In genomic region chr2L:12350880-12351279, dm6 we compare ENCODE assay signal across 5 fruit fly cellular contexts.
TF ChIP-seq lines count a peak whose summit lies in the region.

No protein-coding gene starts in this region.

- TF ChIP-seq CTCF in whole organism, embryonic (GFP tag; optimal IDR thresholded peaks at IDR 0.05; lab: Kevin White, UChicago) = no peak

TF ChIP-seq in whole organism, adult, 20 proteins besides CTCF, POLR2A, EP300 and RAD21:
- TF ChIP-seq CG5204 (GFP tag; optimal IDR thresholded peaks at IDR 0.05; lab: Kevin White, UChicago) (peak; percentile 16), cnc (optimal IDR thresholded peaks at IDR 0.05; lab: Kevin White, UChicago) (no peak), ovo (GFP tag; optimal IDR thresholded peaks at IDR 0.05; lab: Kevin White, UChicago) (no peak)
TF ChIP-seq in whole organism, adult: peak in this region for 1.

TF ChIP-seq in whole organism, embryonic, 481 proteins besides CTCF, POLR2A, EP300 and RAD21 (continues in another document):
- TF ChIP-seq tll (GFP tag; optimal IDR thresholded peaks at IDR 0.05; lab: Kevin White, UChicago) = no peak
- TF ChIP-seq knrl (GFP tag; IDR thresholded peaks at IDR 0.05; lab: Robert Waterston, UW; ENCODE audit: partially characterized antibody) = no peak
- peak; percentile 55 for TF ChIP-seq Camta (GFP tag; optimal IDR thresholded peaks at IDR 0.05; lab: Kevin White, UChicago)
- peak; percentile 54 for TF ChIP-seq D19A (tag; optimal IDR thresholded peaks at IDR 0.05; lab: Kevin White, UChicago)
- peak; percentile 27; the same call in 1 of the 2 replicates for TF ChIP-seq CG32532 (GFP tag; IDR thresholded peaks at IDR 0.05; lab: Robert Waterston, UW)
- TF ChIP-seq cad (GFP tag; optimal IDR thresholded peaks at IDR 0.05; lab: Kevin White, UChicago) = no peak
- no peak for TF ChIP-seq exex (tag; optimal IDR thresholded peaks at IDR 0.05; lab: Kevin White, UChicago)
- no peak for TF ChIP-seq CkIIα-i1 (GFP tag; IDR thresholded peaks at IDR 0.05; lab: Robert Waterston, UW)
- TF ChIP-seq ro (GFP tag; IDR thresholded peaks at IDR 0.05; lab: Robert Waterston, UW) = no peak; the same call in 1 of the 2 replicates
- no peak for TF ChIP-seq CG5180 (GFP tag; optimal IDR thresholded peaks at IDR 0.05; lab: Kevin White, UChicago)
- TF ChIP-seq CG2678 (tag; optimal IDR thresholded peaks at IDR 0.05; lab: Kevin White, UChicago) = peak; percentile 44
- TF ChIP-seq tap (tag; optimal IDR thresholded peaks at IDR 0.05; lab: Kevin White, UChicago) = peak; percentile 16
- peak; percentile 68 for TF ChIP-seq CG12391 (tag; optimal IDR thresholded peaks at IDR 0.05; lab: Kevin White, UChicago)
- TF ChIP-seq HLH3B (GFP tag; IDR thresholded peaks at IDR 0.05; lab: Robert Waterston, UW) = peak; percentile 47; the same call in 1 of the 2 replicates
- no peak for TF ChIP-seq Mes4 (GFP tag; optimal IDR thresholded peaks at IDR 0.05; lab: Kevin White, UChicago)
- no peak for TF ChIP-seq vnd (GFP tag; IDR thresholded peaks at IDR 0.05; lab: Robert Waterston, UW; ENCODE audit: partially characterized antibody)
- no peak for TF ChIP-seq CG11696 (GFP tag; IDR thresholded peaks at IDR 0.05; lab: Robert Waterston, UW)
- TF ChIP-seq CG1233 (GFP tag; optimal IDR thresholded peaks at IDR 0.05; lab: Kevin White, UChicago) = peak; percentile 21
- no peak for TF ChIP-seq CG9932 (GFP tag; IDR thresholded peaks at IDR 0.05; lab: Robert Waterston, UW)
- TF ChIP-seq CG8388 (GFP tag; optimal IDR thresholded peaks at IDR 0.05; lab: Kevin White, UChicago) = peak; percentile 24
- peak; percentile 46; the same call in 1 of the 2 replicates for TF ChIP-seq sob (GFP tag; IDR thresholded peaks at IDR 0.05; lab: Robert Waterston, UW)

TF ChIP-seq in whole organism, prepupa, 60 proteins besides CTCF, POLR2A, EP300 and RAD21:
- peak; percentile 21 for TF ChIP-seq OdsH (GFP tag; optimal IDR thresholded peaks at IDR 0.05; lab: Kevin White, UChicago)
- TF ChIP-seq Eip75B (GFP tag; optimal IDR thresholded peaks at IDR 0.05; lab: Kevin White, UChicago) = peak; percentile 8
- TF ChIP-seq Lpt (GFP tag; optimal IDR thresholded peaks at IDR 0.05; lab: Kevin White, UChicago) = no peak
- TF ChIP-seq Hr4 (GFP tag; optimal IDR thresholded peaks at IDR 0.05; lab: Kevin White, UChicago) = peak; percentile 42
- peak; percentile 2 for TF ChIP-seq CG8632 (GFP tag; optimal IDR thresholded peaks at IDR 0.05; lab: Kevin White, UChicago)
- TF ChIP-seq CG32006 (GFP tag; optimal IDR thresholded peaks at IDR 0.05; lab: Kevin White, UChicago) = peak; percentile 33
- TF ChIP-seq Hr38 (GFP tag; optimal IDR thresholded peaks at IDR 0.05; lab: Kevin White, UChicago) = no peak
- TF ChIP-seq CG6163 (GFP tag; IDR thresholded peaks at IDR 0.05; lab: Robert Waterston, UW) = peak; percentile 68; the same call in 2 of the 3 replicates
- TF ChIP-seq Met (GFP tag; optimal IDR thresholded peaks at IDR 0.05; lab: Kevin White, UChicago) = no peak
- peak; percentile 1 for TF ChIP-seq acj6 (GFP tag; optimal IDR thresholded peaks at IDR 0.05; lab: Kevin White, UChicago)
- TF ChIP-seq svp (GFP tag; lab: Kevin White, UChicago) = peak; percentile 40
- peak; percentile 45; the same call in 1 of the 3 replicates for TF ChIP-seq eg (GFP tag; IDR thresholded peaks at IDR 0.05; lab: Robert Waterston, UW)
- no peak for TF ChIP-seq net (GFP tag; optimal IDR thresholded peaks at IDR 0.05; lab: Kevin White, UChicago)
- peak; percentile 50; the same call in 1 of the 3 replicates for TF ChIP-seq CG8119 (GFP tag; IDR thresholded peaks at IDR 0.05; lab: Robert Waterston, UW)
- peak; percentile 10 for TF ChIP-seq achi (GFP tag; optimal IDR thresholded peaks at IDR 0.05; lab: Kevin White, UChicago)
- no peak for TF ChIP-seq CG11294 (GFP tag; IDR thresholded peaks at IDR 0.05; lab: Robert Waterston, UW)
- no peak for TF ChIP-seq CG8319 (GFP tag; optimal IDR thresholded peaks at IDR 0.05; lab: Kevin White, UChicago)
- TF ChIP-seq CG1621 (tag; optimal IDR thresholded peaks at IDR 0.05; lab: Kevin White, UChicago) = no peak
- no peak for TF ChIP-seq dsx (GFP tag; optimal IDR thresholded peaks at IDR 0.05; lab: Kevin White, UChicago; ENCODE audit: poor library complexity, severe bottlenecking)
- 0 out of 2 replicates have a peak, but pooled peaks have one; percentile 11 for TF ChIP-seq CG15336 (GFP tag; IDR thresholded peaks at IDR 0.05; lab: Robert Waterston, UW)
- TF ChIP-seq Sox102F (GFP tag; optimal IDR thresholded peaks at IDR 0.05; lab: Kevin White, UChicago) = no peak
- TF ChIP-seq CG3919 (GFP tag; optimal IDR thresholded peaks at IDR 0.05; lab: Kevin White, UChicago) = peak; percentile 32

TF ChIP-seq in whole organism, pupa, 21 proteins besides CTCF, POLR2A, EP300 and RAD21:
- peak; percentile 72; the same call in 2 of the 3 replicates for TF ChIP-seq CG4496 (GFP tag; IDR thresholded peaks at IDR 0.05; lab: Robert Waterston, UW)
- TF ChIP-seq EcR (GFP tag; optimal IDR thresholded peaks at IDR 0.05; lab: Kevin White, UChicago) = no peak
- TF ChIP-seq CG32121 (GFP tag; IDR thresholded peaks at IDR 0.05; lab: Robert Waterston, UW) = no peak
- peak; percentile 5 for TF ChIP-seq CG14655 (GFP tag; optimal IDR thresholded peaks at IDR 0.05; lab: Kevin White, UChicago)
- TF ChIP-seq CG9948 (tag; optimal IDR thresholded peaks at IDR 0.05; lab: Kevin White, UChicago) = no peak
- TF ChIP-seq fd96Ca (GFP tag; IDR thresholded peaks at IDR 0.05; lab: Robert Waterston, UW) = peak; percentile 34; the same call in 1 of the 3 replicates
- no peak for TF ChIP-seq CG13204 (GFP tag; optimal IDR thresholded peaks at IDR 0.05; lab: Kevin White, UChicago)
- TF ChIP-seq CG10348 (GFP tag; IDR thresholded peaks at IDR 0.05; lab: Robert Waterston, UW) = no peak

TF ChIP-seq in whole organism, wandering third instar larva, 38 proteins besides CTCF, POLR2A, EP300 and RAD21:
- peak in 1 of 2 experiments; percentile 15 for TF ChIP-seq foxo (GFP tag; optimal IDR thresholded peaks at IDR 0.05; lab: Kevin White, UChicago)
- peak; percentile 8 for TF ChIP-seq Dfd (GFP tag; optimal IDR thresholded peaks at IDR 0.05; lab: Kevin White, UChicago)
- TF ChIP-seq HLH106 (tag; optimal IDR thresholded peaks at IDR 0.05; lab: Kevin White, UChicago) = no peak
TF ChIP-seq in whole organism, wandering third instar larva: peak in this region for 2.
